Fruit fly (Drosophila melanogaster): ENCODE measurements around the gene dpr20.

dpr20 gene

DNA sequence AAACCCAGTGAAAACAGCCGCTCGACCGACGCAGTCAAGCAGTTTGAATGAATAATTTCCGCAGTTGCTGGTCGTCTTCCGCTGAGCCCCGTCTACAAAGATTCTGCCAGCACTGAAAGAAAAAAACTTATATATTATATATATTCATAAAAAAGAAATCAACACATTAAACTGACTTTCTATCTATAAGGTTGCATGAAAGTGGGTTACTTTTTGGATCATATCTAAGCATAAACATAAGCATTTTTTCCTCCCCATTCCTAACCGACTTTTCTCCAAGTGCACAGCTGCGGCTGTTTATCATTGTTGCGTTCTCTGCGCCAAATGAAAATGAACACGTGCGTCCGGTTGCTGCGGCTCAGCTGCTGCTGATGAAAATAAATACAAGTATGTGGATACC, 36.7 kb downstream of the dpr20 start:
- no peak for TF ChIP-seq tai (GFP tag; optimal IDR thresholded peaks at IDR 0.05)
- TF ChIP-seq Hr83 (GFP tag; optimal IDR thresholded peaks at IDR 0.05; ENCODE audit: poor library complexity, severe bottlenecking): no peak
- TF ChIP-seq pan (optimal IDR thresholded peaks at IDR 0.05): no peak
- peak; percentile 74 for TF ChIP-seq fru (GFP tag; optimal IDR thresholded peaks at IDR 0.05)
- TF ChIP-seq h (GFP tag; optimal IDR thresholded peaks at IDR 0.05): peak; percentile 81
- no peak for TF ChIP-seq Dif (GFP tag; optimal IDR thresholded peaks at IDR 0.05; ENCODE audit: partially characterized antibody)
- TF ChIP-seq jim (GFP tag; optimal IDR thresholded peaks at IDR 0.05): no peak
- no peak for TF ChIP-seq Myc (optimal IDR thresholded peaks at IDR 0.05)
- no peak for TF ChIP-seq CG9705 (GFP tag; optimal IDR thresholded peaks at IDR 0.05)
- TF ChIP-seq dmrt93B (GFP tag; optimal IDR thresholded peaks at IDR 0.05): peak; percentile 56
- peak; percentile 82 for TF ChIP-seq Sp1 (GFP tag; optimal IDR thresholded peaks at IDR 0.05)
- TF ChIP-seq dsf (GFP tag; optimal IDR thresholded peaks at IDR 0.05; ENCODE audit: borderline replicate concordance): no peak
- no peak for TF ChIP-seq Dfd (GFP tag; optimal IDR thresholded peaks at IDR 0.05)
- TF ChIP-seq foxo (GFP tag; optimal IDR thresholded peaks at IDR 0.05): peak in 1 of 2 experiments; percentile 78
- TF ChIP-seq OdsH (GFP tag; optimal IDR thresholded peaks at IDR 0.05): peak; percentile 67
- TF ChIP-seq Mio (GFP tag; optimal IDR thresholded peaks at IDR 0.05): no peak
- peak; percentile 0 for TF ChIP-seq CG32264 (GFP tag; optimal IDR thresholded peaks at IDR 0.05)
- TF ChIP-seq sage (GFP tag; optimal IDR thresholded peaks at IDR 0.05): peak; percentile 36
- no peak for TF ChIP-seq sv (GFP tag; optimal IDR thresholded peaks at IDR 0.05)
- TF ChIP-seq dl (GFP tag; optimal IDR thresholded peaks at IDR 0.05; ENCODE audit: insufficient read depth in 1 of 2, partially characterized antibody in 2 of 2): no peak
- no peak for TF ChIP-seq CrebA (GFP tag; optimal IDR thresholded peaks at IDR 0.05; ENCODE audit: borderline replicate concordance)
- TF ChIP-seq Hnf4 (GFP tag; optimal IDR thresholded peaks at IDR 0.05): peak; percentile 70
- TF ChIP-seq Jra (GFP tag; optimal IDR thresholded peaks at IDR 0.05): no peak
- no peak for TF ChIP-seq Abd-B (GFP tag; optimal IDR thresholded peaks at IDR 0.05)
- TF ChIP-seq brk (GFP tag; optimal IDR thresholded peaks at IDR 0.05): peak; percentile 48
- TF ChIP-seq N (GFP tag; optimal IDR thresholded peaks at IDR 0.05): no peak
- TF ChIP-seq ey (GFP tag; optimal IDR thresholded peaks at IDR 0.05): peak; percentile 49
- no peak for TF ChIP-seq GATAd (GFP tag; optimal IDR thresholded peaks at IDR 0.05)
- TF ChIP-seq lola (GFP tag; optimal IDR thresholded peaks at IDR 0.05): no peak
- TF ChIP-seq woc (GFP tag; optimal IDR thresholded peaks at IDR 0.05): peak; percentile 13
- TF ChIP-seq Hr78 (GFP tag; optimal IDR thresholded peaks at IDR 0.05): no peak
- peak; percentile 22 for TF ChIP-seq Rel (GFP tag; optimal IDR thresholded peaks at IDR 0.05)
- peak; percentile 24 for TF ChIP-seq Rel (tag; optimal IDR thresholded peaks at IDR 0.05)
- TF ChIP-seq br (GFP tag; optimal IDR thresholded peaks at IDR 0.05): peak; percentile 63
- TF ChIP-seq rgr (GFP tag; optimal IDR thresholded peaks at IDR 0.05): peak; percentile 75
- no peak for TF ChIP-seq Vsx2 (GFP tag; optimal IDR thresholded peaks at IDR 0.05; ENCODE audit: partially characterized antibody)
- TF ChIP-seq usp (GFP tag; optimal IDR thresholded peaks at IDR 0.05): no peak
- TF ChIP-seq HLH106 (tag; optimal IDR thresholded peaks at IDR 0.05): peak; percentile 82
- TF ChIP-seq psq (GFP tag; optimal IDR thresholded peaks at IDR 0.05): peak; percentile 69

DNA sequence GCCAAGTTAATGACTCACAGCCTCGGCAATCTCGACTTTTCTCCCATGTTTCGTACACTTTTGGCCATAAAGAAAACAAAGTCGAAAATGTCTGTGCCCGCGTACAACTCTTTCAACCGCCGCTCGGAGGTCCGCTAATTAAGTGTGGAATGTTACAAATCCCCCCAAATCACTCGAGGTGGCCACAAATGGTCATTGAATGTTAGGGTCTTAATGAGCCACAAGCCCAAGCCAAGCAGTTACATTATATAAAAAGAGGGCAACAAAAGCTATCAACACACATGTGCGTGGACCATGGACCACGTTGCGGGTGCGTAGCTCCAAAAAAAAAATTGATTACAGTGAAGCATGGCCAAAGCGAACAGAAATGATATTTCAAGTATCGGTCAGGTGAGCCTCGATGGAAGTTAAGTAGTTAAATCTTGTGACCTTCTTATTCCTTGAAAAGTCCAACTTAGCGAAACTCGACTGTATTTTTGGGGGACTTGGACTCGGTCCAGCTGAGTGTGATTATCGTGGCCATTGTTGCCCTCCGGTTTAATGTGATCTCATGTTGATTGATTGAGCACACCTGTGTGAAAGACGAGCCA, 37.7 kb downstream of the dpr20 start:
- TF ChIP-seq Jra (GFP tag; optimal IDR thresholded peaks at IDR 0.05) (no peak), Dfd (GFP tag; optimal IDR thresholded peaks at IDR 0.05) (no peak), jim (GFP tag; optimal IDR thresholded peaks at IDR 0.05) (no peak), ey (GFP tag; optimal IDR thresholded peaks at IDR 0.05) (peak; percentile 41), br (GFP tag; optimal IDR thresholded peaks at IDR 0.05) (peak; percentile 51), psq (GFP tag; optimal IDR thresholded peaks at IDR 0.05) (peak; percentile 13), foxo (GFP tag; optimal IDR thresholded peaks at IDR 0.05) (peak in 1 of 2 experiments; percentile 72), dmrt93B (GFP tag; optimal IDR thresholded peaks at IDR 0.05) (no peak), usp (GFP tag; optimal IDR thresholded peaks at IDR 0.05) (no peak), pan (optimal IDR thresholded peaks at IDR 0.05) (no peak), sage (GFP tag; optimal IDR thresholded peaks at IDR 0.05) (no peak), OdsH (GFP tag; optimal IDR thresholded peaks at IDR 0.05) (peak; percentile 29), Abd-B (GFP tag; optimal IDR thresholded peaks at IDR 0.05) (no peak), Myc (optimal IDR thresholded peaks at IDR 0.05) (no peak), fru (GFP tag; optimal IDR thresholded peaks at IDR 0.05) (peak; percentile 55), lola (GFP tag; optimal IDR thresholded peaks at IDR 0.05) (no peak), Rel (GFP tag; optimal IDR thresholded peaks at IDR 0.05) (no peak), Rel (tag; optimal IDR thresholded peaks at IDR 0.05) (no peak), N (GFP tag; optimal IDR thresholded peaks at IDR 0.05) (no peak), Dif (GFP tag; optimal IDR thresholded peaks at IDR 0.05; ENCODE audit: partially characterized antibody) (no peak), brk (GFP tag; optimal IDR thresholded peaks at IDR 0.05) (no peak), CG9705 (GFP tag; optimal IDR thresholded peaks at IDR 0.05) (no peak), HLH106 (tag; optimal IDR thresholded peaks at IDR 0.05) (peak; percentile 51), h (GFP tag; optimal IDR thresholded peaks at IDR 0.05) (peak; percentile 59), Sp1 (GFP tag; optimal IDR thresholded peaks at IDR 0.05) (peak; percentile 38), woc (GFP tag; optimal IDR thresholded peaks at IDR 0.05) (peak; percentile 66), sv (GFP tag; optimal IDR thresholded peaks at IDR 0.05) (peak; percentile 85), Mio (GFP tag; optimal IDR thresholded peaks at IDR 0.05) (no peak), CG32264 (GFP tag; optimal IDR thresholded peaks at IDR 0.05) (no peak), Vsx2 (GFP tag; optimal IDR thresholded peaks at IDR 0.05; ENCODE audit: partially characterized antibody) (no peak), Hr78 (GFP tag; optimal IDR thresholded peaks at IDR 0.05) (no peak), GATAd (GFP tag; optimal IDR thresholded peaks at IDR 0.05) (no peak), Hnf4 (GFP tag; optimal IDR thresholded peaks at IDR 0.05) (peak; percentile 56), CrebA (GFP tag; optimal IDR thresholded peaks at IDR 0.05; ENCODE audit: borderline replicate concordance) (no peak), rgr (GFP tag; optimal IDR thresholded peaks at IDR 0.05) (peak; percentile 38), Hr83 (GFP tag; optimal IDR thresholded peaks at IDR 0.05; ENCODE audit: poor library complexity, severe bottlenecking) (no peak), tai (GFP tag; optimal IDR thresholded peaks at IDR 0.05) (no peak), dl (GFP tag; optimal IDR thresholded peaks at IDR 0.05; ENCODE audit: insufficient read depth in 1 of 2, partially characterized antibody in 2 of 2) (no peak), dsf (GFP tag; optimal IDR thresholded peaks at IDR 0.05; ENCODE audit: borderline replicate concordance) (no peak)
